Fruit fly (Drosophila melanogaster) whole organism, adult: Measurements from ENCODE around the gene klar.

ENCODE experiments used
- CG11617 ChIP-seq: fragments of 200-800 bp; sonication (Bioruptor generic); optimal IDR thresholded peaks from 2 replicates; lab custom pipeline; 2017; ENCODE audit warnings: mild to moderate bottlenecking, missing biosample characterization, missing genetic modification reagents, missing genetic modification characterization
- CG12768 ChIP-seq: fragments of 200-800 bp; sonication (Bioruptor generic); optimal IDR thresholded peaks from 2 replicates; lab custom pipeline; 2017; ENCODE audit warnings: missing biosample characterization, missing genetic modification characterization, mild to moderate bottlenecking, moderate library complexity, missing genetic modification reagents
- CG14711 ChIP-seq: fragments of 200-800 bp; sonication (Bioruptor generic); optimal IDR thresholded peaks from 2 replicates; lab custom pipeline; 2018; ENCODE audit warnings: missing biosample characterization, mild to moderate bottlenecking, missing genetic modification characterization, moderate library complexity
- CG1620 ChIP-seq: fragments of 200-800 bp; sonication (Bioruptor generic); optimal IDR thresholded peaks from 2 replicates; lab custom pipeline; 2016; ENCODE audit warnings: missing biosample characterization, missing genetic modification characterization
- CG33017 ChIP-seq: fragments of 200-800 bp; sonication (Bioruptor generic); optimal IDR thresholded peaks from 2 replicates; lab custom pipeline; 2018; ENCODE audit warnings: missing biosample characterization, mild to moderate bottlenecking, missing genetic modification characterization, moderate library complexity
- CG5204 ChIP-seq: fragments of 200-800 bp; sonication (Bioruptor generic); optimal IDR thresholded peaks from 2 replicates; lab custom pipeline; 2016; ENCODE audit warnings: missing biosample characterization, missing genetic modification characterization
- CG7045 ChIP-seq: fragments of 200-800 bp; sonication (Bioruptor generic); optimal IDR thresholded peaks from 2 replicates; lab custom pipeline; 2017; ENCODE audit warnings: missing biosample characterization, mild to moderate bottlenecking, missing genetic modification characterization
- CG7101 ChIP-seq: fragments of 200-800 bp; sonication (Bioruptor generic); optimal IDR thresholded peaks from 2 replicates; lab custom pipeline; 2018; ENCODE audit warnings: missing biosample characterization, mild to moderate bottlenecking, missing genetic modification characterization, moderate library complexity
- Clk ChIP-seq: fragments of 200-800 bp; sonication (Bioruptor generic); optimal IDR thresholded peaks from 2 replicates; lab custom pipeline; 2017; ENCODE audit warnings: missing biosample characterization, missing genetic modification characterization
- Crg-1 ChIP-seq: fragments of 200-800 bp; sonication (Bioruptor generic); optimal IDR thresholded peaks from 2 replicates; lab custom pipeline; 2016; ENCODE audit warnings: missing biosample characterization, missing genetic modification characterization
- Hr96 ChIP-seq: fragments of 200-800 bp; sonication (Bioruptor generic); optimal IDR thresholded peaks from 2 replicates; lab custom pipeline; 2016; ENCODE audit warnings: missing biosample characterization, missing genetic modification characterization
- Mnt ChIP-seq: fragments of 200-800 bp; sonication (Bioruptor generic); optimal IDR thresholded peaks from 2 replicates; lab custom pipeline; 2016; ENCODE audit warnings: missing biosample characterization, mild to moderate bottlenecking, missing genetic modification characterization
- bab1 ChIP-seq: fragments of 200-800 bp; sonication (Bioruptor generic); optimal IDR thresholded peaks from 3 replicates; lab custom pipeline; 2019; ENCODE audit warnings: missing biosample characterization, mild to moderate bottlenecking, missing genetic modification characterization, moderate library complexity
- cic ChIP-seq: fragments of 200-800 bp; sonication (Bioruptor generic); optimal IDR thresholded peaks from 2 replicates; lab custom pipeline; 2017; ENCODE audit warnings: missing biosample characterization, mild to moderate bottlenecking, missing genetic modification characterization, moderate library complexity
- cnc ChIP-seq, 2 experiments: fragments of >200 bp; optimal IDR thresholded peaks; 2 replicates each; lab custom pipeline; 2017
- kay ChIP-seq: fragments of 200-800 bp; sonication (Bioruptor generic); peaks from one replicate; lab custom pipeline; 2016; ENCODE audit warnings: missing biosample characterization, missing genetic modification characterization, borderline replicate concordance
- ovo ChIP-seq: fragments of 200-800 bp; sonication (Bioruptor generic); optimal IDR thresholded peaks from 2 replicates; lab custom pipeline; 2016; ENCODE audit warnings: missing biosample characterization, missing genetic modification characterization
- pad ChIP-seq: fragments of 200-800 bp; sonication (Bioruptor generic); optimal IDR thresholded peaks from 3 replicates; lab custom pipeline; 2017; ENCODE audit warnings: missing biosample characterization, missing genetic modification characterization, mild to moderate bottlenecking, moderate library complexity, missing genetic modification reagents
- tj ChIP-seq: fragments of 200-800 bp; sonication (Bioruptor generic); optimal IDR thresholded peaks from 3 replicates; lab custom pipeline; 2017; ENCODE audit warnings: missing biosample characterization, mild to moderate bottlenecking, missing genetic modification characterization, moderate library complexity
- toe ChIP-seq: fragments of 200-800 bp; sonication (Bioruptor generic); optimal IDR thresholded peaks from 2 replicates; lab custom pipeline; 2016; ENCODE audit warnings: missing biosample characterization, missing genetic modification characterization

klar gene

dm6 chr3L:520465-521216, 19.8 kb downstream of the klar start:
- TF ChIP-seq kay (GFP tag; lab: Kevin White, UChicago) (no peak), CG33017 (tag; lab: Kevin White, UChicago) (no peak), cnc (optimal IDR thresholded peaks at IDR 0.05; lab: Kevin White, UChicago) (no peak), Clk (GFP tag; lab: Kevin White, UChicago) (no peak), tj (GFP tag; lab: Kevin White, UChicago) (no peak), CG11617 (GFP tag; lab: Kevin White, UChicago) (no peak), CG1620 (GFP tag; lab: Kevin White, UChicago) (no peak), CG7101 (tag; lab: Kevin White, UChicago) (no peak), cic (GFP tag; lab: Kevin White, UChicago) (no peak), CG12768 (GFP tag; lab: Kevin White, UChicago) (no peak)

dm6 chr3L:516948-517599, 23.3 kb downstream of the klar start:
- TF ChIP-seq pad (GFP tag; lab: Kevin White, UChicago) (no peak), ovo (GFP tag; lab: Kevin White, UChicago) (no peak), toe (GFP tag; lab: Kevin White, UChicago) (no peak)

- TF ChIP-seq CG11617 (GFP tag; lab: Kevin White, UChicago) (no peak), CG5204 (GFP tag; lab: Kevin White, UChicago) (no peak), tj (GFP tag; lab: Kevin White, UChicago) (no peak), CG1620 (GFP tag; lab: Kevin White, UChicago) (no peak), Hr96 (GFP tag; lab: Kevin White, UChicago) (no peak), CG12768 (GFP tag; lab: Kevin White, UChicago) (no peak), cnc (optimal IDR thresholded peaks at IDR 0.05; lab: Kevin White, UChicago) (no peak), CG33017 (tag; lab: Kevin White, UChicago) (no peak), CG7101 (tag; lab: Kevin White, UChicago) (no peak), Crg-1 (GFP tag; lab: Kevin White, UChicago) (no peak)
Measured at dm6 chr3L:516544-516943, 23.9 kb downstream of the klar start.

dm6 chr3L:515614-516013, 24.8 kb downstream of the klar start:
- TF ChIP-seq toe (GFP tag; lab: Kevin White, UChicago), result no peak
- peak; percentile 94 for TF ChIP-seq tj (GFP tag; lab: Kevin White, UChicago)
- no peak for TF ChIP-seq Hr96 (GFP tag; lab: Kevin White, UChicago)
- TF ChIP-seq ovo (GFP tag; lab: Kevin White, UChicago), result no peak
- no peak for TF ChIP-seq CG12768 (GFP tag; lab: Kevin White, UChicago)

dm6 chr3L:513656-514055, 26.8 kb downstream of the klar start:
- no peak for TF ChIP-seq Clk (GFP tag; lab: Kevin White, UChicago)

- peak; percentile 42 for TF ChIP-seq CG5204 (GFP tag; lab: Kevin White, UChicago)
- no peak for TF ChIP-seq bab1 (GFP tag; lab: Kevin White, UChicago)
- peak; percentile 74 for TF ChIP-seq CG7101 (tag; lab: Kevin White, UChicago)
- TF ChIP-seq CG12768 (GFP tag; lab: Kevin White, UChicago), result peak; percentile 51
- peak; percentile 62 for TF ChIP-seq CG14711 (tag; lab: Kevin White, UChicago)
- TF ChIP-seq Mnt (GFP tag; lab: Kevin White, UChicago), result peak; percentile 12
- TF ChIP-seq tj (GFP tag; lab: Kevin White, UChicago), result peak; percentile 17
- TF ChIP-seq cnc (optimal IDR thresholded peaks at IDR 0.05; lab: Kevin White, UChicago), result no peak
- peak; percentile 67 for TF ChIP-seq CG11617 (GFP tag; lab: Kevin White, UChicago)
- TF ChIP-seq kay (GFP tag; lab: Kevin White, UChicago), result peak; percentile 87
- TF ChIP-seq CG7045, result peak; percentile 39
- peak; percentile 24 for TF ChIP-seq Hr96 (GFP tag; lab: Kevin White, UChicago)
- TF ChIP-seq CG1620 (GFP tag; lab: Kevin White, UChicago), result no peak
- TF ChIP-seq toe (GFP tag; lab: Kevin White, UChicago), result peak; percentile 2
- peak; percentile 9 for TF ChIP-seq pad (GFP tag; lab: Kevin White, UChicago)
- TF ChIP-seq CG33017 (tag; lab: Kevin White, UChicago), result peak; percentile 59
- TF ChIP-seq Crg-1 (GFP tag; lab: Kevin White, UChicago), result no peak
Measured at dm6 chr3L:511755-512209, 28.6 kb downstream of the klar start.
